Fruit fly (Drosophila melanogaster) whole organism, embryonic: ENCODE results near the gene VhaSFD.

ENCODE experiments used
- Antp ChIP-seq: fragments of 200-800 bp; sonication (Bioruptor generic); optimal IDR thresholded peaks from 3 replicates; lab custom pipeline; 2016; ENCODE audit warnings: missing biosample characterization, missing genetic modification characterization
- Bgb ChIP-seq: fragments of 200-800 bp; sonication (Bioruptor generic); IDR thresholded peaks from 2 replicates; pipeline ENCODE4 v1.3.6; 2022; ENCODE audit warnings: missing biosample characterization, missing genetic modification characterization; ENCODE audit not compliant: partially characterized antibody
- Bteb2 ChIP-seq: fragments of 200-800 bp; sonication (Bioruptor generic); optimal IDR thresholded peaks from 2 replicates; lab custom pipeline; 2016; ENCODE audit warnings: missing biosample characterization, missing genetic modification characterization
- CG13287 ChIP-seq: fragments of 200-800 bp; sonication (Bioruptor generic); IDR thresholded peaks from 2 replicates; pipeline ENCODE4 v1.3.6; 2022; ENCODE audit warnings: missing biosample characterization, missing genetic modification characterization; ENCODE audit not compliant: partially characterized antibody
- CG13624 ChIP-seq: fragments of 200-800 bp; sonication (Bioruptor generic); optimal IDR thresholded peaks from 2 replicates; lab custom pipeline; 2016; ENCODE audit warnings: missing biosample characterization, missing genetic modification characterization
- CG14014 ChIP-seq: fragments of 200-800 bp; sonication (Bioruptor generic); IDR thresholded peaks from 2 replicates; pipeline ENCODE4 v1.3.6; 2022; ENCODE audit warnings: missing biosample characterization, missing genetic modification characterization
- CG14441 ChIP-seq: fragments of 200-800 bp; sonication (Bioruptor generic); IDR thresholded peaks from 2 replicates; pipeline ENCODE4 v1.3.6; 2022; ENCODE audit warnings: missing biosample characterization, missing genetic modification characterization
- CG14965 ChIP-seq: fragments of 200-800 bp; sonication (Bioruptor generic); optimal IDR thresholded peaks from 2 replicates; lab custom pipeline; 2016; ENCODE audit warnings: missing biosample characterization, missing genetic modification characterization, borderline replicate concordance
- CG15601 ChIP-seq: fragments of 200-800 bp; sonication (Bioruptor generic); optimal IDR thresholded peaks from 3 replicates; lab custom pipeline; 2019; ENCODE audit warnings: missing biosample characterization, mild to moderate bottlenecking, missing genetic modification characterization, moderate library complexity
- CG16813 ChIP-seq: fragments of 200-800 bp; sonication (Bioruptor generic); IDR thresholded peaks from 3 replicates; pipeline ENCODE4 v1.3.6; 2022; ENCODE audit warnings: missing biosample characterization, missing genetic modification characterization; ENCODE audit not compliant: partially characterized antibody
- CG17186 ChIP-seq: fragments of 200-800 bp; sonication (Bioruptor generic); optimal IDR thresholded peaks from 3 replicates; lab custom pipeline; 2017; ENCODE audit warnings: missing biosample characterization, missing genetic modification reagents, missing genetic modification characterization
- CG17361 ChIP-seq: fragments of 200-800 bp; sonication (Bioruptor generic); IDR thresholded peaks from 3 replicates; pipeline ENCODE4 v1.3.6; 2022; ENCODE audit warnings: missing biosample characterization, missing genetic modification characterization
- CG32532 ChIP-seq: fragments of 200-800 bp; sonication (Bioruptor generic); IDR thresholded peaks from 2 replicates; pipeline ENCODE4 v1.3.6; 2022; ENCODE audit warnings: missing biosample characterization, missing genetic modification characterization
- CG34224 ChIP-seq: fragments of 200-800 bp; sonication (Bioruptor generic); IDR thresholded peaks from 3 replicates; pipeline ENCODE4 v1.3.6; 2022; ENCODE audit warnings: missing biosample characterization, missing genetic modification characterization; ENCODE audit not compliant: partially characterized antibody
- CG6683 ChIP-seq: fragments of 200-800 bp; sonication (Bioruptor generic); optimal IDR thresholded peaks from 2 replicates; lab custom pipeline; 2017; ENCODE audit warnings: missing biosample characterization, mild to moderate bottlenecking, missing genetic modification characterization, missing genetic modification reagents
- CG7839 ChIP-seq: fragments of 200-800 bp; sonication (Bioruptor generic); optimal IDR thresholded peaks from 3 replicates; lab custom pipeline; 2018; ENCODE audit warnings: missing biosample characterization, mild to moderate bottlenecking, missing genetic modification characterization, moderate library complexity
- CG7963 ChIP-seq: fragments of 200-800 bp; sonication (Bioruptor generic); IDR thresholded peaks from 3 replicates; pipeline ENCODE4 v1.3.6; 2022; ENCODE audit warnings: missing biosample characterization, missing genetic modification characterization; ENCODE audit not compliant: partially characterized antibody
- CG9437 ChIP-seq: fragments of 200-800 bp; sonication (Bioruptor generic); optimal IDR thresholded peaks from 2 replicates; lab custom pipeline; 2018; ENCODE audit warnings: missing biosample characterization, mild to moderate bottlenecking, missing genetic modification characterization
- CHES-1-like ChIP-seq: fragments of 200-800 bp; sonication (Bioruptor generic); optimal IDR thresholded peaks from 2 replicates; lab custom pipeline; 2016; ENCODE audit warnings: missing biosample characterization, missing genetic modification characterization
- CkIIα-i1 ChIP-seq: fragments of 200-800 bp; sonication (Bioruptor generic); IDR thresholded peaks from 2 replicates; pipeline ENCODE4 v1.3.6; 2022; ENCODE audit warnings: missing biosample characterization, missing genetic modification characterization
- D ChIP-seq, 2 experiments: fragments of 200-800 bp in 1 of 2; fragments of >200 bp in 1 of 2; sonication (Bioruptor generic) in 1 of 2; optimal IDR thresholded peaks; 2 replicates in 1 of 2; 3 replicates in 1 of 2; lab custom pipeline; 2017; ENCODE audit warnings: mild to moderate bottlenecking in 1 of 2, missing biosample characterization in 1 of 2, missing genetic modification characterization in 1 of 2, missing genetic modification reagents in 1 of 2
- Dbx ChIP-seq: fragments of 200-800 bp; sonication (Bioruptor generic); IDR thresholded peaks from 3 replicates; pipeline ENCODE4 v1.3.6; 2022; ENCODE audit warnings: missing biosample characterization, missing genetic modification characterization
- Dip2 ChIP-seq: fragments of 200-800 bp; sonication (Bioruptor generic); IDR thresholded peaks from 2 replicates; pipeline ENCODE4 v1.3.6; 2022; ENCODE audit warnings: missing biosample characterization, missing genetic modification characterization
- Fer1 ChIP-seq: fragments of 200-800 bp; sonication (Bioruptor generic); optimal IDR thresholded peaks from 2 replicates; lab custom pipeline; 2017; ENCODE audit warnings: missing biosample characterization, mild to moderate bottlenecking, missing genetic modification characterization
- Med ChIP-seq: fragments of 200-800 bp; sonication (Bioruptor generic); peaks from one replicate; lab custom pipeline; 2016; ENCODE audit warnings: missing biosample characterization, missing genetic modification characterization, mild to moderate bottlenecking, inconsistent platforms, moderate library complexity
- Mes4 ChIP-seq: fragments of 200-800 bp; sonication (Bioruptor generic); optimal IDR thresholded peaks from 2 replicates; lab custom pipeline; 2016; ENCODE audit warnings: missing biosample characterization, missing genetic modification characterization
- Myb ChIP-seq: fragments of 200-800 bp; sonication (Bioruptor generic); optimal IDR thresholded peaks from 2 replicates; lab custom pipeline; 2016; ENCODE audit warnings: missing biosample characterization, missing genetic modification characterization
- Neu2 ChIP-seq: fragments of 200-800 bp; sonication (Bioruptor generic); optimal IDR thresholded peaks from 3 replicates; lab custom pipeline; 2016; ENCODE audit warnings: missing biosample characterization, missing genetic modification characterization, borderline replicate concordance
- Nf-YC ChIP-seq: fragments of 200-800 bp; optimal IDR thresholded peaks from 3 replicates; lab custom pipeline; 2019; ENCODE audit warnings: missing biosample characterization, mild to moderate bottlenecking, missing genetic modification characterization, moderate library complexity
- Ptx1 ChIP-seq: fragments of 200-800 bp; sonication (Bioruptor generic); IDR thresholded peaks from 2 replicates; pipeline ENCODE4 v1.3.6; 2022; ENCODE audit warnings: missing biosample characterization, missing genetic modification characterization
- Spps ChIP-seq: fragments of 200-800 bp; sonication (Bioruptor generic); optimal IDR thresholded peaks from 2 replicates; lab custom pipeline; 2018; ENCODE audit warnings: missing biosample characterization, mild to moderate bottlenecking, missing genetic modification characterization
- Taf1 ChIP-seq: fragments of 200-800 bp; sonication (Bioruptor generic); IDR thresholded peaks from 2 replicates; pipeline ENCODE4 v1.3.6; 2022; ENCODE audit warnings: missing biosample characterization, missing genetic modification characterization
- Usf ChIP-seq: fragments of 200-800 bp; sonication (Bioruptor generic); optimal IDR thresholded peaks from 2 replicates; lab custom pipeline; 2017; ENCODE audit warnings: missing genotype, missing biosample characterization, missing genetic modification characterization
- Vsx1 ChIP-seq: fragments of 200-800 bp; sonication (Bioruptor generic); optimal IDR thresholded peaks from 2 replicates; lab custom pipeline; 2017; ENCODE audit warnings: missing biosample characterization, mild to moderate bottlenecking, missing genetic modification characterization, missing genetic modification reagents
- ac ChIP-seq: fragments of 200-800 bp; sonication (Bioruptor generic); optimal IDR thresholded peaks from 3 replicates; lab custom pipeline; 2017; ENCODE audit warnings: missing biosample characterization, mild to moderate bottlenecking, missing genetic modification characterization
- bsh ChIP-seq, 2 experiments: fragments of 200-800 bp; sonication (Bioruptor generic); optimal IDR thresholded peaks; 2 replicates each; lab custom pipeline; 2017 to 2018; ENCODE audit warnings: mild to moderate bottlenecking in 2 of 2, missing biosample characterization in 2 of 2, missing genetic modification characterization in 2 of 2, moderate library complexity in 1 of 2
- crp ChIP-seq, 2 experiments: fragments of 200-800 bp; sonication (Bioruptor generic); optimal IDR thresholded peaks; 2 replicates in 1 of 2; 3 replicates in 1 of 2; lab custom pipeline; 2017; ENCODE audit warnings: missing biosample characterization in 2 of 2, missing genetic modification characterization in 2 of 2, mild to moderate bottlenecking in 1 of 2, moderate library complexity in 1 of 2
- grn ChIP-seq: fragments of 200-800 bp; sonication (Bioruptor generic); optimal IDR thresholded peaks from 3 replicates; lab custom pipeline; 2017; ENCODE audit warnings: missing biosample characterization, missing genetic modification characterization
- gt ChIP-seq: fragments of 200-800 bp; sonication (Bioruptor generic); IDR thresholded peaks from 2 replicates; pipeline ENCODE4 v1.3.6; 2022; ENCODE audit warnings: missing biosample characterization, missing genetic modification characterization
- inv ChIP-seq: fragments of 200-800 bp; sonication (Bioruptor generic); IDR thresholded peaks from 2 replicates; pipeline ENCODE4 v1.3.6; 2022; ENCODE audit warnings: missing biosample characterization, missing genetic modification characterization; ENCODE audit not compliant: partially characterized antibody
- lmd ChIP-seq: fragments of 200-800 bp; sonication (Bioruptor generic); IDR thresholded peaks from 2 replicates; pipeline ENCODE4 v1.3.6; 2022; ENCODE audit warnings: missing biosample characterization, missing genetic modification characterization
- nerfin-2 ChIP-seq: fragments of 200-800 bp; sonication (Bioruptor generic); IDR thresholded peaks from 2 replicates; pipeline ENCODE4 v1.3.6; 2022; ENCODE audit warnings: missing biosample characterization, missing genetic modification characterization; ENCODE audit not compliant: partially characterized antibody
- pros ChIP-seq: fragments of 200-800 bp; sonication (Bioruptor generic); optimal IDR thresholded peaks from 3 replicates; lab custom pipeline; 2019; ENCODE audit warnings: missing biosample characterization, mild to moderate bottlenecking, missing genetic modification characterization, moderate library complexity
- sens ChIP-seq: fragments of 200-800 bp; sonication (Bioruptor generic); peaks from one replicate; lab custom pipeline; 2016; ENCODE audit warnings: missing biosample characterization, missing genetic modification characterization
- sisA ChIP-seq: fragments of 200-800 bp; sonication (Bioruptor generic); IDR thresholded peaks from 2 replicates; pipeline ENCODE4 v1.3.6; 2022; ENCODE audit warnings: missing biosample characterization, missing genetic modification characterization
- slbo ChIP-seq: fragments of 200-800 bp; sonication (Bioruptor generic); IDR thresholded peaks from 2 replicates; pipeline ENCODE4 v1.3.6; 2022; ENCODE audit warnings: missing biosample characterization, missing genetic modification characterization
- sug ChIP-seq: fragments of 200-800 bp; optimal IDR thresholded peaks from 2 replicates; lab custom pipeline; 2019; ENCODE audit warnings: missing biosample characterization, mild to moderate bottlenecking, missing genetic modification characterization, moderate library complexity
- tin ChIP-seq: fragments of 200-800 bp; sonication (Bioruptor generic); optimal IDR thresholded peaks from 3 replicates; lab custom pipeline; 2016; ENCODE audit warnings: missing biosample characterization, missing genetic modification characterization
- toy ChIP-seq: fragments of 200-800 bp; sonication (Bioruptor generic); IDR thresholded peaks from 2 replicates; pipeline ENCODE4 v1.3.6; 2022; ENCODE audit warnings: missing biosample characterization, missing genetic modification characterization
- wor ChIP-seq: fragments of 200-800 bp; sonication (Bioruptor generic); IDR thresholded peaks from 2 replicates; pipeline ENCODE4 v1.3.6; 2022; ENCODE audit warnings: missing biosample characterization, missing genetic modification characterization
- zf30C ChIP-seq: fragments of 200-800 bp; sonication (Bioruptor generic); optimal IDR thresholded peaks from 3 replicates; lab custom pipeline; 2018; ENCODE audit warnings: missing biosample characterization, mild to moderate bottlenecking, missing genetic modification characterization

Gene VhaSFD

dm6 chr2L:16722596-16722995 lies 5.0 kb downstream of the VhaSFD start:
- TF ChIP-seq CG16813 (GFP tag; lab: Robert Waterston, UW) (peak; percentile 56), tin (no peak), sug (tag; lab: Kevin White, UChicago) (no peak), Ptx1 (GFP tag; lab: Robert Waterston, UW) (no peak), grn (GFP tag; lab: Kevin White, UChicago) (no peak), lmd (GFP tag; lab: Robert Waterston, UW) (no peak), inv (no peak), D (optimal IDR thresholded peaks at IDR 0.05; lab: Kevin White, UChicago) (no peak), D (GFP tag; optimal IDR thresholded peaks at IDR 0.05; lab: Kevin White, UChicago) (no peak), CG17186 (GFP tag; lab: Kevin White, UChicago) (no peak), Neu2 (no peak), Spps (no peak), Antp (no peak), CG9437 (GFP tag; lab: Kevin White, UChicago) (no peak), CG13624 (GFP tag; lab: Kevin White, UChicago) (no peak), slbo (no peak), CG7839 (tag; lab: Kevin White, UChicago) (no peak), Vsx1 (no peak), zf30C (GFP tag; lab: Kevin White, UChicago) (no peak), CG17361 (GFP tag; lab: Robert Waterston, UW) (no peak), toy (GFP tag; lab: Robert Waterston, UW) (no peak), CkIIα-i1 (no peak), Dbx (no peak), gt (GFP tag; lab: Robert Waterston, UW) (no peak), CG34224 (GFP tag; lab: Robert Waterston, UW) (peak; percentile 21; the same call in 1 of the 3 replicates), Fer1 (GFP tag; lab: Kevin White, UChicago) (no peak), CG14965 (GFP tag; lab: Kevin White, UChicago) (no peak), CG15601 (tag; lab: Kevin White, UChicago) (no peak), CG13287 (GFP tag; lab: Robert Waterston, UW) (no peak), Med (GFP tag; lab: Kevin White, UChicago) (peak; percentile 26), Usf (GFP tag; lab: Kevin White, UChicago) (no peak), wor (GFP tag; lab: Robert Waterston, UW) (no peak), pros (no peak), CG14014 (no peak), Mes4 (GFP tag; lab: Kevin White, UChicago) (no peak), Myb (GFP tag; lab: Kevin White, UChicago) (no peak), CG6683 (no peak), crp (GFP tag; optimal IDR thresholded peaks at IDR 0.05; lab: Kevin White, UChicago) (no peak), sens (peak; percentile 4), CG32532 (GFP tag; lab: Robert Waterston, UW) (no peak), Dip2 (no peak), CG14441 (GFP tag; lab: Robert Waterston, UW) (no peak), Bgb (peak; percentile 63; the same call in 1 of the 2 replicates), sisA (GFP tag; lab: Robert Waterston, UW) (no peak), bsh (GFP tag; optimal IDR thresholded peaks at IDR 0.05; lab: Kevin White, UChicago) (no peak), CHES-1-like (GFP tag; lab: Kevin White, UChicago) (no peak), Nf-YC (tag; lab: Kevin White, UChicago) (no peak), ac (GFP tag; lab: Kevin White, UChicago) (no peak), nerfin-2 (peak; percentile 51), CG7963 (GFP tag; lab: Robert Waterston, UW) (peak; percentile 45; the same call in 2 of the 3 replicates), Taf1 (GFP tag; lab: Robert Waterston, UW) (no peak), Bteb2 (no peak)
